Worm (Caenorhabditis elegans): Measurements from ENCODE around the gene chil-13.

DNA sequence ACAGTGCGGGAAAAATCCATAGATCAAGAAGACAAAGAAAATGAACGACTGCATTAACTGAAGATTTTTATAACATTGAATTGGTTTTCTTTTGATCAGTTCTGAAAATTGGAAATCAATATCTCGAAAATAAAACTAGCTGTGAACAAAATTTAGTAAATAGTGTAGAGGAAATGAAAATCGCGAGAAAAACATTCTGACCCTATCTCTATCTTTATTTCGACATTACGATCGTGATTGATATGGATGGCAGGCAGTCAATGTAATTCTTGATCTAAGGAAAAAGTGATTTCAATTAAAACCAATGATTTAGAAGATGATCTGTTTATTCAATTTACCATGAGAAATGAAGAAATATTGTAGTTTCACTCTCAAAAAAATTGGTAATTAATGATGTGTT lies 2.1 kb downstream of the chil-13 start, which contains the start of gene kin-16:
- no peak for TF ChIP-seq ztf-11 (tag; optimal IDR thresholded peaks at IDR 0.05)
- TF ChIP-seq unc-62 (GFP tag; optimal IDR thresholded peaks at IDR 0.05): no peak
- TF ChIP-seq nhr-2 (tag; optimal IDR thresholded peaks at IDR 0.05): no peak
- no peak for TF ChIP-seq M03D4.4 (tag; optimal IDR thresholded peaks at IDR 0.05)
- TF ChIP-seq nhr-12 (tag; optimal IDR thresholded peaks at IDR 0.05): no peak
- no peak for TF ChIP-seq hlh-1 (tag; optimal IDR thresholded peaks at IDR 0.05)
- no peak for TF ChIP-seq nhr-28 (tag; optimal IDR thresholded peaks at IDR 0.05)
- TF ChIP-seq mls-2 (tag; optimal IDR thresholded peaks at IDR 0.05): no peak

All from whole organism, mixed stage, embryonic.